Worm (Caenorhabditis elegans): Measurements from ENCODE around the gene nlp-41.

DNA sequence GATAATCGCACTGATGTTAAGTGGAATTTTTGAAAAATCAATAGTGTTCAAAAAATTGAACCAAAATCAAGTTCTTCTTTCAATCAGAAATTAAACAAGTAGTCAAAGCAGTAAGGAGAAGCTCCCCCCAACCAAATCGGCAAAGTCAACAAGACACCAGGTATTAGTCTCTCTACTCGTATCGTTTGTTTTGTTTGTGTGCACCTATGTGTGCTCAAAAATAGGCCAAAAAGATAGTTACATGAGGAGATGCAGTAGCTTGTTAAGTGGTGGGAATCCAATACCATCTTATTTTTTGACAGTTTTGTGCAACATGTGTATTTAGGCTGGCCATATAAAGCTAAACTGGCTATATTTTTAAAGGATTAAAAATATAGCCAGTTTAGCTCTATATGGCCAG, 44.5 kb upstream of the nlp-41 start, which contains the start of gene K10H10.12:
- TF ChIP-seq lir-3 (tag; optimal IDR thresholded peaks at IDR 0.05; ENCODE audit: poor library complexity) = no peak
- no peak for TF ChIP-seq ceh-82 (tag; optimal IDR thresholded peaks at IDR 0.05)
- TF ChIP-seq nhr-76 (tag; optimal IDR thresholded peaks at IDR 0.05) = no peak
- no peak for TF ChIP-seq C04F5.9 (tag; optimal IDR thresholded peaks at IDR 0.05)
- TF ChIP-seq elt-2 (tag; optimal IDR thresholded peaks at IDR 0.05) = no peak
- TF ChIP-seq efl-3 (GFP tag; optimal IDR thresholded peaks at IDR 0.05) = no peak

Data from whole organism, L1 larva.